Worm (Caenorhabditis elegans): Measurements from ENCODE around the gene lbp-8.

The lbp-8 gene

ce11 chrV:13879241-13879640 is 11.3 kb upstream of the lbp-8 start, which contains the start of gene lbp-7:
TSS of gene lbp-7 (plus strand) at chrV:13879552.
- no peak for TF ChIP-seq pax-1 (tag; optimal IDR thresholded peaks at IDR 0.05)
- TF ChIP-seq ztf-16 (tag; optimal IDR thresholded peaks at IDR 0.05): no peak
- no peak for TF ChIP-seq elt-2 (tag; optimal IDR thresholded peaks at IDR 0.05)
- TF ChIP-seq ahr-1 (tag; optimal IDR thresholded peaks at IDR 0.05): no peak
- no peak for TF ChIP-seq ama-1 (optimal IDR thresholded peaks at IDR 0.05)
- TF ChIP-seq ceh-31 (tag; optimal IDR thresholded peaks at IDR 0.05): no peak
- TF ChIP-seq rnt-1 (tag; optimal IDR thresholded peaks at IDR 0.05): no peak
- TF ChIP-seq K09A11.1 (tag; optimal IDR thresholded peaks at IDR 0.05; ENCODE audit: insufficient read depth): no peak
- no peak for TF ChIP-seq pqm-1 (tag; optimal IDR thresholded peaks at IDR 0.05)

ce11 chrV:13880163-13880562 is 10.4 kb upstream of the lbp-8 start:
- TF ChIP-seq pros-1 (tag; optimal IDR thresholded peaks at IDR 0.05) (no peak), unc-42 (tag; optimal IDR thresholded peaks at IDR 0.05) (peak; percentile 18)

- TF ChIP-seq npax-4 (tag; optimal IDR thresholded peaks at IDR 0.05) (no peak), elt-2 (tag; optimal IDR thresholded peaks at IDR 0.05) (no peak), unc-86 (tag; optimal IDR thresholded peaks at IDR 0.05) (no peak), ceh-19 (GFP tag; optimal IDR thresholded peaks at IDR 0.05) (no peak), ets-4 (tag; optimal IDR thresholded peaks at IDR 0.05) (no peak), syd-9 (tag; optimal IDR thresholded peaks at IDR 0.05) (no peak), ceh-48 (tag; optimal IDR thresholded peaks at IDR 0.05) (no peak), hlh-15 (tag; optimal IDR thresholded peaks at IDR 0.05) (no peak), pha-2 (tag; optimal IDR thresholded peaks at IDR 0.05) (no peak), C08G9.2 (tag; optimal IDR thresholded peaks at IDR 0.05) (no peak), mec-3 (tag; optimal IDR thresholded peaks at IDR 0.05; ENCODE audit: borderline replicate concordance) (no peak), unc-42 (tag; optimal IDR thresholded peaks at IDR 0.05) (no peak)
Measured at ce11 chrV:13880607-13881006, 10.0 kb upstream of the lbp-8 start, which contains the start of gene T22G5.3. TSS of gene T22G5.3 (plus strand) at chrV:13880907.

- TF ChIP-seq ceh-9 (tag; optimal IDR thresholded peaks at IDR 0.05) (no peak), ceh-18 (tag; optimal IDR thresholded peaks at IDR 0.05) (no peak)
Measured at ce11 chrV:13887358-13887757, 3.2 kb upstream of the lbp-8 start, which contains the start of gene srsx-19. TSS of gene srsx-19 (plus strand) at chrV:13887658.

- TF ChIP-seq ceh-34 (tag; optimal IDR thresholded peaks at IDR 0.05) (no peak), pat-9 (tag; optimal IDR thresholded peaks at IDR 0.05) (no peak), ceh-6 (GFP tag; optimal IDR thresholded peaks at IDR 0.05) (no peak), fkh-10 (GFP tag; optimal IDR thresholded peaks at IDR 0.05) (no peak), ceh-22 (tag; optimal IDR thresholded peaks at IDR 0.05) (no peak), fax-1 (tag; optimal IDR thresholded peaks at IDR 0.05) (no peak), T23F11.4 (GFP tag; optimal IDR thresholded peaks at IDR 0.05) (no peak), unc-86 (tag; optimal IDR thresholded peaks at IDR 0.05) (no peak), npax-4 (tag; optimal IDR thresholded peaks at IDR 0.05) (no peak), ets-4 (tag; optimal IDR thresholded peaks at IDR 0.05) (no peak), K02D7.2 (tag; optimal IDR thresholded peaks at IDR 0.05) (no peak), ceh-31 (tag; optimal IDR thresholded peaks at IDR 0.05) (no peak), ceh-45 (GFP tag; IDR thresholded peaks at IDR 0.05) (no peak), tbx-2 (tag; optimal IDR thresholded peaks at IDR 0.05) (no peak), C38D4.7 (GFP tag; optimal IDR thresholded peaks at IDR 0.05) (no peak), ceh-18 (tag; optimal IDR thresholded peaks at IDR 0.05) (no peak), zip-5 (tag; optimal IDR thresholded peaks at IDR 0.05) (no peak), Y22D7AL.16 (tag; optimal IDR thresholded peaks at IDR 0.05) (no peak), hlh-13 (GFP tag; optimal IDR thresholded peaks at IDR 0.05) (no peak), F13H6.1 (tag; optimal IDR thresholded peaks at IDR 0.05) (no peak)
Measured at ce11 chrV:13889516-13889915, 1.1 kb upstream of the lbp-8 start, which contains the start of gene spp-12. TSS of gene spp-12 (plus strand) at chrV:13889816.
